Fruit fly (Drosophila melanogaster): ENCODE measurements around the gene CG4483.

CG4483 gene

dm6 chr3L:9211302-9211930, 25.0 kb downstream of the CG4483 start, which contains the start of gene CG4476 (continued):
- TF ChIP-seq Vsx2 (GFP tag; optimal IDR thresholded peaks at IDR 0.05; ENCODE audit: partially characterized antibody) = peak; percentile 59
- no peak for TF ChIP-seq CrebA (GFP tag; optimal IDR thresholded peaks at IDR 0.05; ENCODE audit: borderline replicate concordance)
- TF ChIP-seq br (GFP tag; optimal IDR thresholded peaks at IDR 0.05) = no peak
- TF ChIP-seq dmrt93B (GFP tag; optimal IDR thresholded peaks at IDR 0.05) = no peak
- no peak for TF ChIP-seq Mio (GFP tag; optimal IDR thresholded peaks at IDR 0.05)

- TF ChIP-seq CG9705 (GFP tag; optimal IDR thresholded peaks at IDR 0.05) (no peak), CrebA (GFP tag; optimal IDR thresholded peaks at IDR 0.05; ENCODE audit: borderline replicate concordance) (no peak), Mio (GFP tag; optimal IDR thresholded peaks at IDR 0.05) (no peak), Abd-B (GFP tag; optimal IDR thresholded peaks at IDR 0.05) (no peak), Vsx2 (GFP tag; optimal IDR thresholded peaks at IDR 0.05; ENCODE audit: partially characterized antibody) (no peak), foxo (GFP tag; optimal IDR thresholded peaks at IDR 0.05) (no peak), Jra (GFP tag; optimal IDR thresholded peaks at IDR 0.05) (no peak), Hr78 (GFP tag; optimal IDR thresholded peaks at IDR 0.05) (no peak), Dfd (GFP tag; optimal IDR thresholded peaks at IDR 0.05) (no peak)
Observed at dm6 chr3L:9209665-9210064, 26.8 kb downstream of the CG4483 start.

- peak; percentile 11 for TF ChIP-seq Sp1 (GFP tag; optimal IDR thresholded peaks at IDR 0.05)
- peak; percentile 2 for TF ChIP-seq HLH106 (tag; optimal IDR thresholded peaks at IDR 0.05)
- no peak for TF ChIP-seq dsf (GFP tag; optimal IDR thresholded peaks at IDR 0.05; ENCODE audit: borderline replicate concordance)
- TF ChIP-seq N (GFP tag; optimal IDR thresholded peaks at IDR 0.05) = no peak
- TF ChIP-seq foxo (GFP tag; optimal IDR thresholded peaks at IDR 0.05) = peak in 1 of 2 experiments; percentile 11
- TF ChIP-seq dl (GFP tag; optimal IDR thresholded peaks at IDR 0.05; ENCODE audit: insufficient read depth in 1 of 2, partially characterized antibody in 2 of 2) = peak; percentile 43 to 54
Observed at dm6 chr3L:9208704-9209405, 27.6 kb downstream of the CG4483 start, which contains the start of gene Slc45-1. Gene Slc45-1, minus strand, starts transcription at chr3L:9208853.

dm6 chr3L:9193003-9193402, 43.4 kb downstream of the CG4483 start:
- TF ChIP-seq Rel (GFP tag; optimal IDR thresholded peaks at IDR 0.05) (no peak), Rel (tag; optimal IDR thresholded peaks at IDR 0.05) (no peak), Dif (GFP tag; optimal IDR thresholded peaks at IDR 0.05; ENCODE audit: partially characterized antibody) (no peak), h (GFP tag; optimal IDR thresholded peaks at IDR 0.05) (no peak), CrebA (GFP tag; optimal IDR thresholded peaks at IDR 0.05; ENCODE audit: borderline replicate concordance) (no peak), HLH106 (tag; optimal IDR thresholded peaks at IDR 0.05) (no peak), fru (GFP tag; optimal IDR thresholded peaks at IDR 0.05) (no peak), dsf (GFP tag; optimal IDR thresholded peaks at IDR 0.05; ENCODE audit: borderline replicate concordance) (no peak), Mio (GFP tag; optimal IDR thresholded peaks at IDR 0.05) (no peak)

dm6 chr3L:9188622-9189021, 47.8 kb downstream of the CG4483 start:
- no peak for TF ChIP-seq CG9705 (GFP tag; optimal IDR thresholded peaks at IDR 0.05)
- TF ChIP-seq Dfd (GFP tag; optimal IDR thresholded peaks at IDR 0.05) = peak; percentile 16
- no peak for TF ChIP-seq foxo (GFP tag; optimal IDR thresholded peaks at IDR 0.05)
- TF ChIP-seq usp (GFP tag; optimal IDR thresholded peaks at IDR 0.05) = no peak
- no peak for TF ChIP-seq ey (GFP tag; optimal IDR thresholded peaks at IDR 0.05)
- TF ChIP-seq fru (GFP tag; optimal IDR thresholded peaks at IDR 0.05) = no peak
- no peak for TF ChIP-seq N (GFP tag; optimal IDR thresholded peaks at IDR 0.05)
- no peak for TF ChIP-seq OdsH (GFP tag; optimal IDR thresholded peaks at IDR 0.05)

Data from whole organism, wandering third instar larva.